Worm (Caenorhabditis elegans) whole organism, dauer: ENCODE measurements around the gene D1044.6.

Experiments used
- unc-62 ChIP-seq: sonication (generic microtip); optimal IDR thresholded peaks from 2 replicates; lab custom pipeline; 2017; ENCODE audit warnings: missing biosample characterization, missing genetic modification reagents, missing genetic modification characterization

The D1044.6 gene

DNA sequence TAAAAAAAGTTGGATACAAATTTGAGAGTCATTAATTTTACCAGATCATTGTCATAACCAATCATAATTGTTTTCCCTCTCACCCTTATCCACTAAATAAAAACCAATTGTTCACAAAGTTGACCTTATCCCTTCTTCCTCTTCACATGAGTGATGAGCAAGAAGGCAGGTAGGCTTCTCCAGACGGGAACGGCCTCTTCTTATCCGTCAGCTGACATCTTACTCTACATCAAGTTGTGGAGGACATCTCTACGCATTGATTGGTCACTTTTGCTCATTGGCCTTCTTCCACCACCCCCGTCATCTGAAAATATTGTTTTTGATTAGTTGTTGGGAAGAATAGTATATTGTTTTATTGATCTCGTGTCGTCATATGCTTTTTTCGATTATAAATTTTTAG is 56.6 kb downstream of the D1044.6 start:
- TF ChIP-seq unc-62 (GFP tag; lab: Kevin White, UChicago) = no peak
